Fruit fly (Drosophila melanogaster): ENCODE data around the gene CG14020.

DNA sequence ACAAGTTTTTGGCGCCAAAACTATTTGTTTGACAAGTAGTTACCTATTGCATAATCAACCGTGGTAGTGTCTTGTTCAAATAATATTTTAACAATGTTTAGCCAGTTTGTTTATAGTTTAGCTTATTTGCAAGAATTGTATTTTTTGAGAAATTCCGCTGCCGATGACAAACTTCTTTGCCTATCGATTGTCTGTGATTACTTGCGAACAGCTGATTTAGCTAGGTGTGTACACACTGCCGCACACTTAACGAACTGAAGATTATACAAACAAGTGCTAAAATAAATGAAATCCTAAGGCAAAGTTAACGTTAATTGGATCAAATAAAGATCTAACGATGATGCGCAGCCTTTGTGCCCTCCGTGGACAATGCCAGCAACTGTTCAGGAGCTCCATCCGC is 9.2 kb downstream of the CG14020 start, which contains the start of gene Cox11:
- TF ChIP-seq OdsH (GFP tag; optimal IDR thresholded peaks at IDR 0.05), result no peak
- TF ChIP-seq usp (GFP tag; optimal IDR thresholded peaks at IDR 0.05), result no peak
- no peak for TF ChIP-seq br (GFP tag; optimal IDR thresholded peaks at IDR 0.05)
- TF ChIP-seq lola (GFP tag; optimal IDR thresholded peaks at IDR 0.05), result no peak
- TF ChIP-seq CG32264 (GFP tag; optimal IDR thresholded peaks at IDR 0.05), result no peak
- no peak for TF ChIP-seq dl (GFP tag; optimal IDR thresholded peaks at IDR 0.05; ENCODE audit: insufficient read depth in 1 of 2, partially characterized antibody in 2 of 2)
- TF ChIP-seq Sp1 (GFP tag; optimal IDR thresholded peaks at IDR 0.05), result no peak
- no peak for TF ChIP-seq psq (GFP tag; optimal IDR thresholded peaks at IDR 0.05)
- no peak for TF ChIP-seq Hr83 (GFP tag; optimal IDR thresholded peaks at IDR 0.05; ENCODE audit: poor library complexity, severe bottlenecking)
- TF ChIP-seq pan (optimal IDR thresholded peaks at IDR 0.05), result no peak
- TF ChIP-seq woc (GFP tag; optimal IDR thresholded peaks at IDR 0.05), result no peak
